Fruit fly (Drosophila melanogaster) whole organism, embryonic: Measurements from ENCODE around the gene ab.

Source experiments
- CG10462 ChIP-seq: fragments of 200-800 bp; sonication (Bioruptor generic); optimal IDR thresholded peaks from 2 replicates; lab custom pipeline; 2016; ENCODE audit warnings: missing biosample characterization, missing genetic modification characterization
- CG1233 ChIP-seq: fragments of 200-800 bp; sonication (Bioruptor generic); optimal IDR thresholded peaks from 4 replicates; lab custom pipeline; 2018; ENCODE audit warnings: missing biosample characterization, mild to moderate bottlenecking, missing genetic modification characterization
- CG15601 ChIP-seq: fragments of 200-800 bp; sonication (Bioruptor generic); optimal IDR thresholded peaks from 3 replicates; lab custom pipeline; 2019; ENCODE audit warnings: missing biosample characterization, mild to moderate bottlenecking, missing genetic modification characterization, moderate library complexity
- CG16779 ChIP-seq: fragments of 200-800 bp; sonication (Bioruptor generic); IDR thresholded peaks from 2 replicates; pipeline ENCODE4 v1.3.6; 2022; ENCODE audit warnings: missing biosample characterization, missing genetic modification characterization
- CG18476 ChIP-seq: fragments of 200-800 bp; sonication (Bioruptor generic); optimal IDR thresholded peaks from 2 replicates; lab custom pipeline; 2016; ENCODE audit warnings: missing biosample characterization, mild to moderate bottlenecking, missing genetic modification characterization
- CG2875 ChIP-seq: fragments of 200-800 bp; sonication (Bioruptor generic); optimal IDR thresholded peaks from 2 replicates; lab custom pipeline; 2017; ENCODE audit warnings: missing biosample characterization, mild to moderate bottlenecking, missing genetic modification characterization, missing genetic modification reagents
- CG3065 ChIP-seq: fragments of 200-800 bp; sonication (Bioruptor generic); optimal IDR thresholded peaks from 2 replicates; lab custom pipeline; 2016; ENCODE audit warnings: missing biosample characterization, missing genetic modification characterization
- CG31224 ChIP-seq: fragments of 200-800 bp; sonication (Bioruptor generic); IDR thresholded peaks from 2 replicates; pipeline ENCODE4 v1.3.6; 2022; ENCODE audit warnings: missing biosample characterization, missing genetic modification characterization
- CG33213 ChIP-seq: fragments of 200-800 bp; sonication (Bioruptor generic); optimal IDR thresholded peaks from 3 replicates; lab custom pipeline; 2016; ENCODE audit warnings: missing biosample characterization, missing genetic modification characterization
- CG34376 ChIP-seq: fragments of 200-800 bp; sonication (Bioruptor generic); optimal IDR thresholded peaks from 2 replicates; lab custom pipeline; 2018; ENCODE audit warnings: missing biosample characterization, mild to moderate bottlenecking, missing genetic modification characterization
- CG3838 ChIP-seq: fragments of 200-800 bp; sonication (Bioruptor generic); optimal IDR thresholded peaks from 3 replicates; lab custom pipeline; 2016; ENCODE audit warnings: missing biosample characterization, missing genetic modification characterization
- CG7786 ChIP-seq: fragments of 200-800 bp; sonication (Bioruptor generic); optimal IDR thresholded peaks from 2 replicates; lab custom pipeline; 2016; ENCODE audit warnings: missing biosample characterization, missing genetic modification characterization
- CG7928 ChIP-seq: fragments of 200-800 bp; sonication (Bioruptor generic); optimal IDR thresholded peaks from 2 replicates; lab custom pipeline; 2017; ENCODE audit warnings: missing biosample characterization, mild to moderate bottlenecking, missing genetic modification characterization
- CG9437 ChIP-seq: fragments of 200-800 bp; sonication (Bioruptor generic); optimal IDR thresholded peaks from 2 replicates; lab custom pipeline; 2018; ENCODE audit warnings: missing biosample characterization, mild to moderate bottlenecking, missing genetic modification characterization
- Camta ChIP-seq: fragments of 200-800 bp; sonication (Bioruptor generic); optimal IDR thresholded peaks from 2 replicates; lab custom pipeline; 2016; ENCODE audit warnings: missing biosample characterization, missing genetic modification characterization
- D ChIP-seq, 2 experiments: fragments of 200-800 bp in 1 of 2; fragments of >200 bp in 1 of 2; sonication (Bioruptor generic) in 1 of 2; optimal IDR thresholded peaks; 2 replicates in 1 of 2; 3 replicates in 1 of 2; lab custom pipeline; 2017; ENCODE audit warnings: mild to moderate bottlenecking in 1 of 2, missing biosample characterization in 1 of 2, missing genetic modification characterization in 1 of 2, missing genetic modification reagents in 1 of 2
- Dip3 ChIP-seq: fragments of 200-800 bp; sonication (Bioruptor generic); optimal IDR thresholded peaks from 3 replicates; lab custom pipeline; 2016; ENCODE audit warnings: missing biosample characterization, missing genetic modification characterization
- Elba2 ChIP-seq: fragments of 200-800 bp; sonication (Bioruptor generic); optimal IDR thresholded peaks from 3 replicates; lab custom pipeline; 2016; ENCODE audit warnings: missing biosample characterization, missing genetic modification characterization
- HmgD ChIP-seq: fragments of 200-800 bp; sonication (Bioruptor generic); optimal IDR thresholded peaks from 3 replicates; lab custom pipeline; 2016; ENCODE audit warnings: missing biosample characterization, missing genetic modification characterization
- Myb ChIP-seq: fragments of 200-800 bp; sonication (Bioruptor generic); optimal IDR thresholded peaks from 2 replicates; lab custom pipeline; 2016; ENCODE audit warnings: missing biosample characterization, missing genetic modification characterization
- NC2β ChIP-seq: fragments of 200-800 bp; sonication (Bioruptor generic); optimal IDR thresholded peaks from 2 replicates; lab custom pipeline; 2016; ENCODE audit warnings: missing biosample characterization, missing genetic modification characterization
- Rx ChIP-seq: fragments of 200-800 bp; sonication (Bioruptor generic); IDR thresholded peaks from 2 replicates; pipeline ENCODE4 v1.3.6; 2022; ENCODE audit warnings: missing biosample characterization, missing genetic modification characterization
- Scr ChIP-seq: fragments of 200-800 bp; sonication (Bioruptor generic); IDR thresholded peaks from 2 replicates; pipeline ENCODE4 v1.3.6; 2022; ENCODE audit warnings: missing biosample characterization, missing genetic modification characterization; ENCODE audit not compliant: partially characterized antibody
- Side ChIP-seq: fragments of 200-800 bp; sonication (Bioruptor generic); optimal IDR thresholded peaks from 2 replicates; lab custom pipeline; 2016; ENCODE audit warnings: missing biosample characterization, missing genetic modification characterization
- Sry-β ChIP-seq: fragments of 200-800 bp; sonication (Bioruptor generic); optimal IDR thresholded peaks from 2 replicates; lab custom pipeline; 2018; ENCODE audit warnings: missing biosample characterization, mild to moderate bottlenecking, missing genetic modification characterization, moderate library complexity
- ap ChIP-seq: fragments of 200-800 bp; sonication (Bioruptor generic); IDR thresholded peaks from 2 replicates; pipeline ENCODE4 v1.3.6; 2022; ENCODE audit warnings: missing biosample characterization, missing genetic modification characterization
- ara ChIP-seq: fragments of 200-800 bp; sonication (Bioruptor generic); IDR thresholded peaks from 2 replicates; pipeline ENCODE4 v1.3.6; 2022; ENCODE audit warnings: missing biosample characterization, missing genetic modification characterization
- chif ChIP-seq, 2 experiments: fragments of 200-800 bp; sonication (Bioruptor generic); optimal IDR thresholded peaks; 3 replicates each; lab custom pipeline; 2016; ENCODE audit warnings: missing biosample characterization in 2 of 2, missing genetic modification characterization in 2 of 2
- chn ChIP-seq: fragments of 200-800 bp; sonication (Bioruptor generic); optimal IDR thresholded peaks from 2 replicates; lab custom pipeline; 2016; ENCODE audit warnings: missing biosample characterization, missing genetic modification characterization
- cwo ChIP-seq: fragments of 200-800 bp; sonication (Bioruptor generic); optimal IDR thresholded peaks from 3 replicates; lab custom pipeline; 2017; ENCODE audit warnings: missing biosample characterization, missing genetic modification characterization, mild to moderate bottlenecking, moderate library complexity, missing genetic modification reagents
- gce ChIP-seq: fragments of 200-800 bp; sonication (Bioruptor generic); IDR thresholded peaks from 3 replicates; pipeline ENCODE4 v1.3.6; 2022; ENCODE audit warnings: missing biosample characterization, missing genetic modification characterization
- hb ChIP-seq: fragments of 200-800 bp; sonication (Bioruptor generic); IDR thresholded peaks from 3 replicates; pipeline ENCODE4 v1.3.6; 2022; ENCODE audit warnings: missing biosample characterization, missing genetic modification characterization; ENCODE audit not compliant: partially characterized antibody
- inv ChIP-seq: fragments of 200-800 bp; sonication (Bioruptor generic); IDR thresholded peaks from 2 replicates; pipeline ENCODE4 v1.3.6; 2022; ENCODE audit warnings: missing biosample characterization, missing genetic modification characterization; ENCODE audit not compliant: partially characterized antibody
- kay ChIP-seq: fragments of 200-800 bp; sonication (Bioruptor generic); optimal IDR thresholded peaks from 2 replicates; lab custom pipeline; 2016; ENCODE audit warnings: missing biosample characterization, missing genetic modification characterization
- lbe ChIP-seq: fragments of 200-800 bp; sonication (Bioruptor generic); optimal IDR thresholded peaks from 2 replicates; lab custom pipeline; 2016; ENCODE audit warnings: missing biosample characterization, mild to moderate bottlenecking, missing genetic modification characterization
- lola ChIP-seq, 3 experiments: fragments of >200 bp in 2 of 3; fragments of 200-800 bp in 1 of 3; sonication (Bioruptor generic) in 1 of 3; optimal IDR thresholded peaks; 2 replicates each; lab custom pipeline; 2017 to 2019; ENCODE audit warnings: missing biosample characterization in 3 of 3, missing genetic modification characterization in 3 of 3, mild to moderate bottlenecking in 1 of 3, moderate library complexity in 1 of 3
- nerfin-2 ChIP-seq: fragments of 200-800 bp; sonication (Bioruptor generic); IDR thresholded peaks from 2 replicates; pipeline ENCODE4 v1.3.6; 2022; ENCODE audit warnings: missing biosample characterization, missing genetic modification characterization; ENCODE audit not compliant: partially characterized antibody
- pb ChIP-seq: fragments of 200-800 bp; sonication (Bioruptor generic); optimal IDR thresholded peaks from 3 replicates; lab custom pipeline; 2016; ENCODE audit warnings: missing biosample characterization, missing genetic modification characterization
- toy ChIP-seq: fragments of 200-800 bp; sonication (Bioruptor generic); IDR thresholded peaks from 2 replicates; pipeline ENCODE4 v1.3.6; 2022; ENCODE audit warnings: missing biosample characterization, missing genetic modification characterization
- vvl ChIP-seq: fragments of 200-800 bp; sonication (Bioruptor generic); IDR thresholded peaks from 2 replicates; pipeline ENCODE4 v1.3.6; 2022; ENCODE audit warnings: missing biosample characterization, missing genetic modification characterization
- wdn ChIP-seq: fragments of 200-800 bp; sonication (Bioruptor generic); IDR thresholded peaks from 2 replicates; pipeline ENCODE4 v1.3.6; 2022; ENCODE audit warnings: missing biosample characterization, missing genetic modification characterization
- yki ChIP-seq: fragments of >200 bp; optimal IDR thresholded peaks from 3 replicates; lab custom pipeline; 2018

The ab gene

dm6 chr2L:11192691-11193090, 17.8 kb upstream of the ab start (continued):
- TF ChIP-seq chif (GFP tag; optimal IDR thresholded peaks at IDR 0.05; lab: Kevin White, UChicago) = peak; percentile 74 to 79
- no peak for TF ChIP-seq cwo
- TF ChIP-seq kay (GFP tag; lab: Kevin White, UChicago) = peak; percentile 23
- no peak for TF ChIP-seq CG16779 (GFP tag; lab: Robert Waterston, UW)
- TF ChIP-seq nerfin-2 (GFP tag; lab: Robert Waterston, UW) = no peak
- peak; percentile 69 for TF ChIP-seq chn (GFP tag; lab: Kevin White, UChicago)
- no peak for TF ChIP-seq CG3838 (GFP tag; lab: Kevin White, UChicago)
- peak; percentile 31 for TF ChIP-seq CG7786 (GFP tag; lab: Kevin White, UChicago)
- no peak for TF ChIP-seq pb (GFP tag; lab: Kevin White, UChicago)
- no peak for TF ChIP-seq HmgD (GFP tag; lab: Kevin White, UChicago)
- TF ChIP-seq yki (lab: Kevin White, UChicago) = no peak
- no peak for TF ChIP-seq Scr (GFP tag; lab: Robert Waterston, UW)
- no peak for TF ChIP-seq wdn (GFP tag; lab: Robert Waterston, UW)
- TF ChIP-seq gce = peak; percentile 70; the same call in 1 of the 3 replicates
- no peak for TF ChIP-seq Elba2
- peak; percentile 55; the same call in 1 of the 2 replicates for TF ChIP-seq ap (GFP tag; lab: Robert Waterston, UW)
- TF ChIP-seq CG10462 (GFP tag; lab: Kevin White, UChicago) = peak; percentile 37
- TF ChIP-seq Camta = no peak
- no peak for TF ChIP-seq inv (GFP tag; lab: Robert Waterston, UW)
- no peak for TF ChIP-seq CG34376 (GFP tag; lab: Kevin White, UChicago)
- TF ChIP-seq CG15601 (tag; lab: Kevin White, UChicago) = peak; percentile 79
- no peak for TF ChIP-seq CG7928 (GFP tag; lab: Kevin White, UChicago)
- TF ChIP-seq Rx = peak; percentile 43; the same call in 1 of the 2 replicates
- peak in 1 of 3 experiments; percentile 76 for TF ChIP-seq lola (GFP tag; optimal IDR thresholded peaks at IDR 0.05; lab: Kevin White, UChicago)
- no peak for TF ChIP-seq CG31224
- no peak for TF ChIP-seq Dip3 (GFP tag; lab: Kevin White, UChicago)
- TF ChIP-seq CG18476 (GFP tag; lab: Kevin White, UChicago) = no peak
- peak; percentile 20 for TF ChIP-seq Myb (GFP tag; lab: Kevin White, UChicago)
- TF ChIP-seq CG9437 = peak; percentile 45
- no peak for TF ChIP-seq hb (GFP tag; lab: Robert Waterston, UW)
- peak; percentile 40 for TF ChIP-seq CG1233
- no peak for TF ChIP-seq lbe (GFP tag; lab: Kevin White, UChicago)
- TF ChIP-seq CG2875 (GFP tag; lab: Kevin White, UChicago) = peak; percentile 72
- no peak for TF ChIP-seq D (optimal IDR thresholded peaks at IDR 0.05; lab: Kevin White, UChicago)
- peak; percentile 43 for TF ChIP-seq D (GFP tag; optimal IDR thresholded peaks at IDR 0.05; lab: Kevin White, UChicago)
- peak; percentile 20 for TF ChIP-seq CG3065 (GFP tag; lab: Kevin White, UChicago)
- no peak for TF ChIP-seq Sry-β (GFP tag; lab: Kevin White, UChicago)
- peak; percentile 74 for TF ChIP-seq ara (GFP tag; lab: Robert Waterston, UW)
- TF ChIP-seq Side (GFP tag; lab: Kevin White, UChicago) = no peak
- TF ChIP-seq CG33213 = no peak
- peak; percentile 57 for TF ChIP-seq NC2β
- no peak for TF ChIP-seq toy (GFP tag; lab: Robert Waterston, UW)
- peak; percentile 88 for TF ChIP-seq vvl (GFP tag; lab: Robert Waterston, UW)
